Fruit fly (Drosophila melanogaster) whole organism, wandering third instar larva: ENCODE results near the gene CG42781.

ENCODE experiments used
- Abd-B ChIP-seq: fragments of >200 bp; optimal IDR thresholded peaks from 2 replicates; lab custom pipeline; 2017; ENCODE audit warnings: missing biosample characterization, missing genetic modification characterization
- CG32264 ChIP-seq: fragments of 200-800 bp; sonication (Bioruptor generic); optimal IDR thresholded peaks from 2 replicates; lab custom pipeline; 2016; ENCODE audit warnings: missing biosample characterization, missing genetic modification characterization
- CG9705 ChIP-seq: fragments of 200-800 bp; sonication (Bioruptor generic); optimal IDR thresholded peaks from 2 replicates; lab custom pipeline; 2018; ENCODE audit warnings: missing biosample characterization, mild to moderate bottlenecking, missing genetic modification characterization
- CrebA ChIP-seq: fragments of 200-800 bp; sonication (Bioruptor generic); optimal IDR thresholded peaks from 2 replicates; lab custom pipeline; 2016; ENCODE audit warnings: missing biosample characterization, mild to moderate bottlenecking, missing genetic modification characterization, borderline replicate concordance
- Dfd ChIP-seq: fragments of >200 bp; optimal IDR thresholded peaks from 2 replicates; lab custom pipeline; 2017; ENCODE audit warnings: missing biosample characterization, missing genetic modification characterization
- Dif ChIP-seq: fragments of 200-275, 200-300 bp; sonication (Bioruptor generic); optimal IDR thresholded peaks from 2 replicates; lab custom pipeline; 2018; ENCODE audit warnings: missing biosample characterization, missing genetic modification characterization; ENCODE audit not compliant: partially characterized antibody
- GATAd ChIP-seq: sonication (Bioruptor generic); optimal IDR thresholded peaks from 2 replicates; lab custom pipeline; 2016; ENCODE audit warnings: missing biosample characterization, missing genetic modification characterization
- HLH106 ChIP-seq: fragments of 200-800 bp; optimal IDR thresholded peaks from 3 replicates; lab custom pipeline; 2019; ENCODE audit warnings: missing biosample characterization, mild to moderate bottlenecking, missing genetic modification characterization, moderate library complexity
- Hnf4 ChIP-seq: fragments of 200-800 bp; sonication (Bioruptor generic); optimal IDR thresholded peaks from 2 replicates; lab custom pipeline; 2016; ENCODE audit warnings: missing biosample characterization, mild to moderate bottlenecking, missing genetic modification characterization
- Hr78 ChIP-seq: fragments of >200 bp; optimal IDR thresholded peaks from 2 replicates; lab custom pipeline; 2017; ENCODE audit warnings: missing biosample characterization, missing genetic modification characterization
- Hr83 ChIP-seq: fragments of 200-300 bp; sonication (Bioruptor generic); optimal IDR thresholded peaks from 2 replicates; lab custom pipeline; 2016; ENCODE audit warnings: missing biosample characterization, mild to moderate bottlenecking, missing genetic modification characterization, moderate library complexity; ENCODE audit not compliant: poor library complexity, severe bottlenecking
- Jra ChIP-seq: sonication (Bioruptor generic); optimal IDR thresholded peaks from 2 replicates; lab custom pipeline; 2016; ENCODE audit warnings: missing biosample characterization, missing genetic modification characterization
- Mio ChIP-seq: sonication (Bioruptor generic); optimal IDR thresholded peaks from 2 replicates; lab custom pipeline; 2016; ENCODE audit warnings: missing biosample characterization, missing genetic modification characterization
- Myc ChIP-seq: fragments of >200 bp; optimal IDR thresholded peaks from 2 replicates; lab custom pipeline; 2017
- N ChIP-seq: fragments of >200 bp; optimal IDR thresholded peaks from 2 replicates; lab custom pipeline; 2018; ENCODE audit warnings: missing biosample characterization, missing external identifiers, missing genetic modification characterization
- OdsH ChIP-seq: fragments of 200-800 bp; sonication (Bioruptor generic); optimal IDR thresholded peaks from 2 replicates; lab custom pipeline; 2016; ENCODE audit warnings: missing biosample characterization, mild to moderate bottlenecking, missing genetic modification characterization
- Rel ChIP-seq, 2 experiments: fragments of 200-800 bp; sonication (Bioruptor generic) in 1 of 2; optimal IDR thresholded peaks; 2 replicates in 1 of 2; 3 replicates in 1 of 2; lab custom pipeline; 2016 to 2019; ENCODE audit warnings: mild to moderate bottlenecking in 2 of 2, missing biosample characterization in 2 of 2, missing genetic modification characterization in 2 of 2, moderate library complexity in 1 of 2
- Sp1 ChIP-seq: fragments of 200-800 bp; sonication (Bioruptor generic); optimal IDR thresholded peaks from 3 replicates; lab custom pipeline; 2019; ENCODE audit warnings: missing biosample characterization, mild to moderate bottlenecking, missing genetic modification characterization, moderate library complexity
- br ChIP-seq: fragments of 200-800 bp; sonication (Bioruptor generic); optimal IDR thresholded peaks from 2 replicates; lab custom pipeline; 2016; ENCODE audit warnings: missing biosample characterization, missing genetic modification characterization
- brk ChIP-seq: fragments of 200-800 bp; sonication (Bioruptor generic); optimal IDR thresholded peaks from 2 replicates; lab custom pipeline; 2016; ENCODE audit warnings: missing biosample characterization, mild to moderate bottlenecking, missing genetic modification characterization
- dl ChIP-seq, 2 experiments: fragments of 175-275, 200-275 bp in 1 of 2; fragments of 200-275 bp in 1 of 2; sonication (Bioruptor generic); optimal IDR thresholded peaks; lab custom pipeline; 2018; ENCODE audit warnings: mild to moderate bottlenecking in 2 of 2, missing biosample characterization in 2 of 2, missing genetic modification characterization in 2 of 2, moderate library complexity in 2 of 2; ENCODE audit not compliant: partially characterized antibody in 2 of 2, insufficient read depth in 1 of 2
- dmrt93B ChIP-seq: fragments of 200-800 bp; sonication (Bioruptor generic); optimal IDR thresholded peaks from 2 replicates; lab custom pipeline; 2018; ENCODE audit warnings: missing biosample characterization, mild to moderate bottlenecking, missing genetic modification characterization
- ey ChIP-seq: fragments of 200-800 bp; sonication (Bioruptor generic); optimal IDR thresholded peaks from 2 replicates; lab custom pipeline; 2016; ENCODE audit warnings: missing biosample characterization, missing genetic modification characterization
- foxo ChIP-seq, 2 experiments: fragments of 200-800 bp; sonication (Bioruptor generic); optimal IDR thresholded peaks; 2 replicates in 1 of 2; 3 replicates in 1 of 2; lab custom pipeline; 2016 to 2017; ENCODE audit warnings: missing biosample characterization in 2 of 2, missing genetic modification characterization in 2 of 2
- fru ChIP-seq: fragments of 200-800 bp; sonication (Bioruptor generic); optimal IDR thresholded peaks from 3 replicates; lab custom pipeline; 2016; ENCODE audit warnings: missing biosample characterization, mild to moderate bottlenecking, missing genetic modification characterization
- h ChIP-seq: fragments of 200-800 bp; sonication (Bioruptor generic); optimal IDR thresholded peaks from 3 replicates; lab custom pipeline; 2016; ENCODE audit warnings: missing biosample characterization, mild to moderate bottlenecking, missing genetic modification characterization
- jim ChIP-seq: fragments of 175-275, 200-325 bp; sonication (Bioruptor generic); optimal IDR thresholded peaks from 2 replicates; lab custom pipeline; 2016; ENCODE audit warnings: missing biosample characterization, mild to moderate bottlenecking, missing genetic modification characterization
- lola ChIP-seq: fragments of >200 bp; optimal IDR thresholded peaks from 2 replicates; lab custom pipeline; 2017; ENCODE audit warnings: missing biosample characterization, missing genetic modification characterization
- rgr ChIP-seq: fragments of 200-800 bp; sonication (Bioruptor generic); optimal IDR thresholded peaks from 3 replicates; lab custom pipeline; 2016; ENCODE audit warnings: missing biosample characterization, mild to moderate bottlenecking, missing genetic modification characterization
- sage ChIP-seq: fragments of 200-800 bp; sonication (Bioruptor generic); optimal IDR thresholded peaks from 2 replicates; lab custom pipeline; 2016; ENCODE audit warnings: missing biosample characterization, mild to moderate bottlenecking, missing genetic modification characterization
- sv ChIP-seq: fragments of 200-800 bp; sonication (Bioruptor generic); optimal IDR thresholded peaks from 3 replicates; lab custom pipeline; 2016; ENCODE audit warnings: missing biosample characterization, missing genetic modification characterization
- tai ChIP-seq: sonication (Bioruptor generic); optimal IDR thresholded peaks from 2 replicates; lab custom pipeline; 2016; ENCODE audit warnings: missing biosample characterization, missing genetic modification characterization
- usp ChIP-seq: fragments of >200 bp; optimal IDR thresholded peaks from 2 replicates; lab custom pipeline; 2017; ENCODE audit warnings: missing biosample characterization, missing genetic modification characterization
- woc ChIP-seq: sonication (Bioruptor generic); optimal IDR thresholded peaks from 2 replicates; lab custom pipeline; 2016; ENCODE audit warnings: missing biosample characterization, mild to moderate bottlenecking, missing genetic modification characterization

The CG42781 gene

dm6 chrX:7379569-7379968 is 3.2 kb downstream of the CG42781 start:
- TF ChIP-seq fru (GFP tag; lab: Kevin White, UChicago) = peak; percentile 38
- no peak for TF ChIP-seq Rel (GFP tag; optimal IDR thresholded peaks at IDR 0.05; lab: Kevin White, UChicago)
- no peak for TF ChIP-seq Rel (tag; optimal IDR thresholded peaks at IDR 0.05; lab: Kevin White, UChicago)
- no peak for TF ChIP-seq N (GFP tag; lab: Kevin White, UChicago)
- TF ChIP-seq HLH106 (tag; lab: Kevin White, UChicago) = peak; percentile 43
- TF ChIP-seq Myc (lab: Kevin White, UChicago) = no peak
- TF ChIP-seq woc (GFP tag; lab: Kevin White, UChicago) = no peak
- TF ChIP-seq ey (GFP tag; lab: Kevin White, UChicago) = peak; percentile 25
- TF ChIP-seq lola (GFP tag; lab: Kevin White, UChicago) = no peak
- peak; percentile 12 for TF ChIP-seq OdsH (GFP tag; lab: Kevin White, UChicago)
- no peak for TF ChIP-seq jim (GFP tag; lab: Kevin White, UChicago)
- peak; percentile 41 for TF ChIP-seq Sp1 (GFP tag; lab: Kevin White, UChicago)
- TF ChIP-seq rgr (GFP tag; lab: Kevin White, UChicago) = no peak
- TF ChIP-seq sv (GFP tag; lab: Kevin White, UChicago) = no peak
- TF ChIP-seq h (GFP tag; lab: Kevin White, UChicago) = peak; percentile 18
- TF ChIP-seq dmrt93B (GFP tag; lab: Kevin White, UChicago) = peak; percentile 6
- TF ChIP-seq tai (GFP tag; lab: Kevin White, UChicago) = no peak
- peak in 1 of 2 experiments; percentile 40 for TF ChIP-seq foxo (GFP tag; optimal IDR thresholded peaks at IDR 0.05; lab: Kevin White, UChicago)
- TF ChIP-seq CG9705 (GFP tag; lab: Kevin White, UChicago) = no peak
- TF ChIP-seq usp (GFP tag; lab: Kevin White, UChicago) = no peak

dm6 chrX:7377840-7378239 is 5.0 kb downstream of the CG42781 start, which contains the start of gene CheA7a:
Gene CheA7a (plus strand): TSS chrX:7378140.
- no peak for TF ChIP-seq Hr78
- TF ChIP-seq h (GFP tag; lab: Kevin White, UChicago) = no peak
- TF ChIP-seq Mio (GFP tag; lab: Kevin White, UChicago) = no peak

DNA sequence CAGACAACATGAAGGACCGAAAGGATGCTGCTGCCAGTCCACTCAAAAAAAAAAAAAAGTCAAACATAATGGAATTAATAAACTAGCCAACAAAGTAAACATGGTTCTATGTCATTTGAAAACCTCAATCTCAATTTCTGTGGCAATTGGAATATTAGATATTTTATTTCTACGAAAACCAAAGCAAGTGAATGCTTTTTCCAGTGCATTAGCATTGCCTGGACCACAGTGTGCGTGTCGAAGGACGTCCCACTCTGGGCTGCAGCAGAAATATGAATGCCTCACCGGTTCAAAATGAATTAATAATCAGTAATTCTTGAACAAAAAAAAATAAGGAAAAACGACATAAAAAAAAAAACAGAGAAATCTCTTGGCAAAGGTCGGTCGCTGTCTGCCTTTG is 10.3 kb downstream of the CG42781 start:
- no peak for TF ChIP-seq Hnf4
- peak; percentile 16 for TF ChIP-seq h (GFP tag; lab: Kevin White, UChicago)
- TF ChIP-seq Abd-B (GFP tag; lab: Kevin White, UChicago) = no peak
- TF ChIP-seq sage (GFP tag; lab: Kevin White, UChicago) = no peak
- peak in 1 of 2 experiments; percentile 9 for TF ChIP-seq foxo (GFP tag; optimal IDR thresholded peaks at IDR 0.05; lab: Kevin White, UChicago)
- TF ChIP-seq CrebA = no peak
- TF ChIP-seq usp (GFP tag; lab: Kevin White, UChicago) = no peak
- no peak for TF ChIP-seq jim (GFP tag; lab: Kevin White, UChicago)
- TF ChIP-seq tai (GFP tag; lab: Kevin White, UChicago) = no peak
- TF ChIP-seq Dfd (GFP tag; lab: Kevin White, UChicago) = no peak
- TF ChIP-seq ey (GFP tag; lab: Kevin White, UChicago) = no peak
- no peak for TF ChIP-seq N (GFP tag; lab: Kevin White, UChicago)
- no peak for TF ChIP-seq Rel (GFP tag; optimal IDR thresholded peaks at IDR 0.05; lab: Kevin White, UChicago)
- no peak for TF ChIP-seq Rel (tag; optimal IDR thresholded peaks at IDR 0.05; lab: Kevin White, UChicago)
- no peak for TF ChIP-seq lola (GFP tag; lab: Kevin White, UChicago)
- TF ChIP-seq CG9705 (GFP tag; lab: Kevin White, UChicago) = no peak
- no peak for TF ChIP-seq Myc (lab: Kevin White, UChicago)
- no peak for TF ChIP-seq fru (GFP tag; lab: Kevin White, UChicago)
- TF ChIP-seq woc (GFP tag; lab: Kevin White, UChicago) = no peak
- TF ChIP-seq CG32264 (GFP tag; lab: Kevin White, UChicago) = no peak
- TF ChIP-seq brk (GFP tag; lab: Kevin White, UChicago) = no peak
- TF ChIP-seq Hr78 = no peak
- TF ChIP-seq HLH106 (tag; lab: Kevin White, UChicago) = peak; percentile 8
- TF ChIP-seq sv (GFP tag; lab: Kevin White, UChicago) = no peak
- TF ChIP-seq dl (GFP tag; optimal IDR thresholded peaks at IDR 0.05; lab: Kevin White, UChicago; ENCODE audit: insufficient read depth in 1 of 2, partially characterized antibody in 2 of 2) = no peak
- TF ChIP-seq, all 38 proteins: peak for 3

DNA sequence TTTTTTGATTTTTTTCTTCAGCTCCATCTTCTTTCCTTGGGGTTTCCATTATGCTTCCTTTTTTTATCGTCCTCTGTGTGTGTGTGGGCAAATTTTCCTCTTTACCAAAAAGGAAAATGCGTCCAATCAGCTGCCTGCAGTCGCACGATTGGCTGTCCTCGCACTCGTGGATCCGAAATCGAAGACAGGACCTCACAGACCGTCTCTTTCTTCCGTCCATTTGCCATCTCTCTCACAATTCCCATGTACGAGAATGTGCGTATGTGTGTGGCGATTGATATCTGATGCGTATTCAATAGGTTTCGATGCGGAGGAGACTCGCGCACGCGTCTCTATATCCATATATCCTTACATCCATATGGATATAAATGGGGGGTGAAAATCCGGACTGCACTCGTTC is 14.4 kb downstream of the CG42781 start:
- TF ChIP-seq Jra (GFP tag; lab: Kevin White, UChicago) = no peak
- TF ChIP-seq Dif (GFP tag; lab: Kevin White, UChicago) = no peak
- TF ChIP-seq dl (GFP tag; optimal IDR thresholded peaks at IDR 0.05; lab: Kevin White, UChicago; ENCODE audit: insufficient read depth in 1 of 2, partially characterized antibody in 2 of 2) = no peak
- no peak for TF ChIP-seq CG9705 (GFP tag; lab: Kevin White, UChicago)
- TF ChIP-seq Sp1 (GFP tag; lab: Kevin White, UChicago) = no peak
- no peak for TF ChIP-seq br
- TF ChIP-seq GATAd = no peak
- no peak for TF ChIP-seq Hr83 (GFP tag; lab: Kevin White, UChicago)
- TF ChIP-seq sv (GFP tag; lab: Kevin White, UChicago) = no peak
- TF ChIP-seq usp (GFP tag; lab: Kevin White, UChicago) = no peak
